Worm (Caenorhabditis elegans): Measurements from ENCODE around the gene E02H9.9.

- TF ChIP-seq dao-5 (tag; optimal IDR thresholded peaks at IDR 0.05) (no peak), him-1 (tag; optimal IDR thresholded peaks at IDR 0.05) (no peak)
These were observed 47.4 kb upstream of the E02H9.9 start for ce11 chrIII:2515461-2515860.
